Worm (Caenorhabditis elegans): ENCODE measurements around the gene T06D4.2.

Gene T06D4.2

ce11 chrII:3376789-3377188, 8.9 kb downstream of the T06D4.2 start, which contains the start of gene bath-9:
bath-9 (plus strand) TSS chrII:3377089.
- TF ChIP-seq aha-1 (tag) = no peak
- no peak for TF ChIP-seq nhr-6 (tag; optimal IDR thresholded peaks at IDR 0.05)
- TF ChIP-seq ceh-62 (tag; optimal IDR thresholded peaks at IDR 0.05) = no peak
- TF ChIP-seq ZK546.5 (tag; optimal IDR thresholded peaks at IDR 0.05) = no peak
- no peak for TF ChIP-seq egl-27 (tag; optimal IDR thresholded peaks at IDR 0.05)
- no peak for TF ChIP-seq ceh-44 (GFP tag; IDR thresholded peaks at IDR 0.05)
- TF ChIP-seq Y5F2A.4 (GFP tag; optimal IDR thresholded peaks at IDR 0.05) = no peak

DNA sequence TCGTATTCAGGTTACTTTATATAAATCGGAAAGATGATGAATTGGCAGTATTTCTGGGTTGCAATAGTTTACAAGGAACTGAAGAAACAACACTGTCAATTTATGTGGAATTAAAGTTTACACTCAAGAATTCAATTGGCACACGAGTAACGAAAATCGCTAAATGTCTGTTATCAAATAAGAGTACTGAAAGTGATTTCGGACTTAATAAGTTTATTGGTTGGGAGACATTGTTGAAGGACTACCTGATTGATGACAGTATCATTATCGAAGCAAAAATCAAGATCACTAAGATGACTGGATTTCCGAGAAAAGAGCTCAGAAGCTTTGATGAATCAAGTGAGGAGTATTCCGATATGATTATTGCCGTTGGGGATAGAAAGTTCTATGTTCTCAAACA, 10.4 kb downstream of the T06D4.2 start:
- peak in 1 of 2 experiments; percentile 92 for TF ChIP-seq unc-62 (GFP tag; optimal IDR thresholded peaks at IDR 0.05 in 1 of 2)
- no peak for TF ChIP-seq unc-62 (tag; optimal IDR thresholded peaks at IDR 0.05)
- no peak for TF ChIP-seq zfp-2 (tag; optimal IDR thresholded peaks at IDR 0.05)

- no peak for TF ChIP-seq dpl-1 (GFP tag; optimal IDR thresholded peaks at IDR 0.05)
- TF ChIP-seq nhr-77 (tag; optimal IDR thresholded peaks at IDR 0.05) = no peak
- no peak for TF ChIP-seq lim-7 (GFP tag; IDR thresholded peaks at IDR 0.05)
- no peak for TF ChIP-seq ama-1 (optimal IDR thresholded peaks at IDR 0.05)
- no peak for TF ChIP-seq dve-1 (tag; optimal IDR thresholded peaks at IDR 0.05; ENCODE audit: insufficient read depth)
- no peak for TF ChIP-seq zfp-3 (GFP tag; conservative IDR thresholded peaks at IDR 0.05)
- TF ChIP-seq hlh-30 (tag; optimal IDR thresholded peaks at IDR 0.05; ENCODE audit: insufficient read depth) = no peak
- no peak for TF ChIP-seq egl-27 (tag; optimal IDR thresholded peaks at IDR 0.05)
- no peak for TF ChIP-seq zfp-2 (tag; optimal IDR thresholded peaks at IDR 0.05)
- TF ChIP-seq mxl-2 (GFP tag; conservative IDR thresholded peaks at IDR 0.05) = no peak
- no peak for TF ChIP-seq snpc-1.2 (GFP tag; IDR thresholded peaks at IDR 0.05)
- no peak for TF ChIP-seq nhr-42 (GFP tag; IDR thresholded peaks at IDR 0.05)
- no peak for TF ChIP-seq ceh-28 (tag; optimal IDR thresholded peaks at IDR 0.05)
- TF ChIP-seq ctbp-1 (GFP tag; IDR thresholded peaks at IDR 0.05) = no peak
- no peak for TF ChIP-seq nhr-41 (GFP tag; IDR thresholded peaks at IDR 0.05)
- TF ChIP-seq daf-12 (tag; optimal IDR thresholded peaks at IDR 0.05) = no peak
- no peak for TF ChIP-seq F49E8.2 (tag; optimal IDR thresholded peaks at IDR 0.05; ENCODE audit: borderline replicate concordance)
These were observed 10.9 kb downstream of the T06D4.2 start, which contains the start of gene bath-10 for ce11 chrII:3374779-3375178. bath-10 (plus strand) TSS chrII:3375079.

DNA sequence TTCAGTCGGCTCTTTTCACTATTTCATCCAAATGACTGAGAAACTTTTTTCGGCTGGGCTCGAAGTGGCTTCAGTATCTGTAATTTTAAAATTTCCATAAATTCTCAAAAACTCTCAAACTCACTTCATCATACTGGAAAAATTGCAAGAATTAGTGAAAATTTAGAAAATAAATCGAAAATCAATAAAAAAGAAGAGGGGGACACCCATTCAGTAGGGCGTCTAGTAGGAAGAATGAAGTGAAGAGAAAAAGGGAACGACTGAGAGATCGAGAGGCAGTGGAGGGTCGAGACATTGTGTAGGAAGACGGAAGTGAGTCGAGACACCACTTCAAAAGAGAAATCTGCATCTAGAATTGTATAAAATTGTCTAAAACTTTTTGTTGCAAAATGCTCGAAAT, 11.8 kb downstream of the T06D4.2 start:
- TF ChIP-seq madf-9 (GFP tag; conservative IDR thresholded peaks at IDR 0.05) = no peak
- TF ChIP-seq nhr-25 (tag; optimal IDR thresholded peaks at IDR 0.05; ENCODE audit: borderline replicate concordance, insufficient read depth) = no peak
- TF ChIP-seq nhr-48 (tag; optimal IDR thresholded peaks at IDR 0.05) = no peak
- TF ChIP-seq unc-62 (GFP tag; optimal IDR thresholded peaks at IDR 0.05 in 1 of 2) = no peak
- no peak for TF ChIP-seq unc-62 (tag; optimal IDR thresholded peaks at IDR 0.05)
- no peak for TF ChIP-seq F26F4.8 (GFP tag; conservative IDR thresholded peaks at IDR 0.05)
- no peak for TF ChIP-seq ztf-7 (tag; optimal IDR thresholded peaks at IDR 0.05)

DNA sequence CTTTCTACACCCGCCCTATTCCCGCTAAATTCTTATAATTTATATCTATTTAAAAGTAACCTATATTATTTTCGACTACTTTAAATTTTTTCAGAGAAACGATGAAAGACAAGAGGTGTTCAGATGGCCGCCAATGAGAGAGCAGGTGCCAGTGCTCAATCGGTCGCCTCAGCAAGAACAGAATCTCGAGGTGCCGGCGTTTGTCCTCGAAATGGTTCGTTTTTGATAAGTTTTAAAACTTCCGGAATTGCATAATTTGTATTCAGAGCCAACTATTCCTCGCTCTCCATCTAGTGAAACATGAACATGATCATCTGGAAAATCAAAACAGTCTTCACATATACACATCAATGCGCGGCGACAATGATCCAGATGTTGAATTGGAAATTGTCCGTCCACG, 14.7 kb downstream of the T06D4.2 start, which contains the start of gene bath-23:
TSS of gene bath-23 (plus strand) at position 301 of the 400 bp plus-strand sequence.
- TF ChIP-seq cey-2 (tag; optimal IDR thresholded peaks at IDR 0.05; ENCODE audit: borderline replicate concordance, insufficient read depth) (no peak), Y48G9A.11 (GFP tag; IDR thresholded peaks at IDR 0.05) (no peak), nhr-28 (tag; optimal IDR thresholded peaks at IDR 0.05) (no peak), ZK337.2 (GFP tag; IDR thresholded peaks at IDR 0.05) (no peak), nhr-6 (tag; optimal IDR thresholded peaks at IDR 0.05) (no peak), egl-43 (GFP tag; IDR thresholded peaks at IDR 0.05) (no peak), T20F7.1 (GFP tag; optimal IDR thresholded peaks at IDR 0.05) (no peak), F44E2.7 (GFP tag; IDR thresholded peaks at IDR 0.05) (no peak), tag-97 (GFP tag; IDR thresholded peaks at IDR 0.05) (no peak), dmd-8 (GFP tag; IDR thresholded peaks at IDR 0.05) (no peak), Y5F2A.4 (GFP tag; optimal IDR thresholded peaks at IDR 0.05) (no peak), nhr-77 (tag; optimal IDR thresholded peaks at IDR 0.05) (no peak)

All from whole organism, L4 larva.